Worm (Caenorhabditis elegans) whole organism, L1 larva: ENCODE data around the gene C09F5.1.

Source experiments
- C16A3.4 ChIP-seq: fragments of 150-350 bp; optimal IDR thresholded peaks from 2 replicates; lab custom pipeline; 2014; ENCODE audit warnings: missing biosample characterization, missing genetic modification characterization
- F16B12.6 ChIP-seq: fragments of 150-350 bp; optimal IDR thresholded peaks from 2 replicates; lab custom pipeline; 2014; ENCODE audit warnings: missing biosample characterization, missing genetic modification characterization
- ama-1 ChIP-seq: fragments of 150-350 bp; optimal IDR thresholded peaks from 2 replicates; lab custom pipeline; 2014
- blmp-1 ChIP-seq: fragments of 150-350 bp; optimal IDR thresholded peaks from 2 replicates; lab custom pipeline; 2014; ENCODE audit warnings: missing biosample characterization, missing genetic modification characterization
- ceh-63 ChIP-seq: fragments of 200-800 bp; sonication (Bioruptor generic); optimal IDR thresholded peaks from 2 replicates; lab custom pipeline; 2018; ENCODE audit warnings: mild to moderate bottlenecking, missing genetic modification characterization, missing compliant biosample characterization
- ceh-8 ChIP-seq: fragments of 200-800 bp; sonication (Bioruptor generic); optimal IDR thresholded peaks from 2 replicates; lab custom pipeline; 2018; ENCODE audit warnings: mild to moderate bottlenecking, missing genetic modification characterization, moderate library complexity, missing compliant biosample characterization
- ces-1 ChIP-seq: fragments of 150-350 bp; optimal IDR thresholded peaks from 2 replicates; lab custom pipeline; 2014; ENCODE audit warnings: missing biosample characterization, missing genetic modification reagents, missing genetic modification characterization
- dsc-1 ChIP-seq: sonication (generic microtip); optimal IDR thresholded peaks from 2 replicates; lab custom pipeline; 2016; ENCODE audit warnings: mild to moderate bottlenecking, missing genetic modification characterization, missing compliant biosample characterization
- egl-13 ChIP-seq: sonication (generic microtip); optimal IDR thresholded peaks from 2 replicates; lab custom pipeline; 2016; ENCODE audit warnings: missing genotype, missing genetic modification reagents, missing genetic modification characterization, missing compliant biosample characterization
- elt-2 ChIP-seq: sonication (generic microtip); optimal IDR thresholded peaks from 2 replicates; lab custom pipeline; 2016; ENCODE audit warnings: missing genetic modification characterization, mild to moderate bottlenecking, inconsistent platforms, missing compliant biosample characterization, missing genetic modification reagents
- elt-3 ChIP-seq, 6 experiments: fragments of 150-350 bp in 1 of 6; sonication (generic microtip); optimal IDR thresholded peaks; 2 replicates each; lab custom pipeline; 2017 to 2018; ENCODE audit warnings: missing biosample characterization in 6 of 6, missing genetic modification characterization in 6 of 6, inconsistent platforms in 1 of 6
- ets-5 ChIP-seq: fragments of 200-800 bp; sonication (Bioruptor generic); IDR thresholded peaks from 2 replicates; pipeline ENCODE4 v1.3.6; 2022; ENCODE audit warnings: missing genetic modification characterization, missing compliant biosample characterization
- fkh-10 ChIP-seq: sonication (generic microtip); optimal IDR thresholded peaks from 2 replicates; lab custom pipeline; 2017; ENCODE audit warnings: missing biosample characterization, missing genetic modification reagents, missing genetic modification characterization
- fkh-8 ChIP-seq: sonication (generic microtip); optimal IDR thresholded peaks from 2 replicates; lab custom pipeline; 2016; ENCODE audit warnings: mild to moderate bottlenecking, missing genetic modification characterization, missing compliant biosample characterization
- fos-1 ChIP-seq: fragments of 150-350 bp; optimal IDR thresholded peaks from 2 replicates; lab custom pipeline; 2014; ENCODE audit warnings: missing biosample characterization, missing genetic modification characterization
- grh-1 ChIP-seq: fragments of 200-800 bp; sonication (Bioruptor generic); IDR thresholded peaks from 2 replicates; pipeline ENCODE4 v1.3.6; 2022; ENCODE audit warnings: missing genetic modification reagents, missing genetic modification characterization, missing compliant biosample characterization
- hlh-17 ChIP-seq: fragments of 200-800 bp; sonication (Bioruptor generic); optimal IDR thresholded peaks from 2 replicates; lab custom pipeline; 2018; ENCODE audit warnings: missing genetic modification characterization, mild to moderate bottlenecking, missing compliant biosample characterization, moderate library complexity, borderline replicate concordance
- irx-1 ChIP-seq: sonication (generic microtip); optimal IDR thresholded peaks from 2 replicates; lab custom pipeline; 2016; ENCODE audit warnings: missing genetic modification characterization, missing compliant biosample characterization
- isw-1 ChIP-seq: fragments of 200-800 bp; sonication (Bioruptor generic); IDR thresholded peaks from 2 replicates; pipeline ENCODE4 v1.3.6; 2022; ENCODE audit warnings: missing genetic modification characterization, missing compliant biosample characterization
- jun-1 ChIP-seq: fragments of 150-350 bp; optimal IDR thresholded peaks from 2 replicates; lab custom pipeline; 2014; ENCODE audit warnings: missing biosample characterization, missing genetic modification reagents, missing genetic modification characterization
- lin-14 ChIP-seq: fragments of 200-800 bp; sonication (Bioruptor generic); optimal IDR thresholded peaks from 2 replicates; lab custom pipeline; 2018; ENCODE audit warnings: mild to moderate bottlenecking, missing genetic modification characterization, moderate library complexity, missing compliant biosample characterization
- lir-3 ChIP-seq: sonication (generic microtip); optimal IDR thresholded peaks from 2 replicates; lab custom pipeline; 2016; ENCODE audit warnings: mild to moderate bottlenecking, missing genetic modification characterization, moderate library complexity, missing compliant biosample characterization; ENCODE audit not compliant: poor library complexity
- mab-9 ChIP-seq: fragments of 200-800 bp; sonication (Bioruptor generic); IDR thresholded peaks from 2 replicates; pipeline ENCODE4 v1.3.6; 2022; ENCODE audit warnings: missing genetic modification reagents, missing genetic modification characterization, missing compliant biosample characterization
- nhr-12 ChIP-seq: sonication (generic microtip); optimal IDR thresholded peaks from 2 replicates; lab custom pipeline; 2017; ENCODE audit warnings: missing biosample characterization, missing genetic modification characterization
- nhr-19 ChIP-seq: fragments of 200-800 bp; sonication (Bioruptor generic); conservative IDR thresholded peaks from 2 replicates; pipeline ENCODE4 v1.3.6; 2022; ENCODE audit warnings: missing genetic modification characterization, missing compliant biosample characterization
- nhr-20 ChIP-seq: sonication (generic microtip); optimal IDR thresholded peaks from 2 replicates; lab custom pipeline; 2016; ENCODE audit warnings: mild to moderate bottlenecking, missing genetic modification characterization, missing compliant biosample characterization
- nhr-237 ChIP-seq: fragments of 150-350 bp; optimal IDR thresholded peaks from 2 replicates; lab custom pipeline; 2014; ENCODE audit warnings: missing biosample characterization, missing genetic modification characterization
- nhr-71 ChIP-seq: sonication (generic microtip); optimal IDR thresholded peaks from 2 replicates; lab custom pipeline; 2016; ENCODE audit warnings: mild to moderate bottlenecking, missing genetic modification characterization, moderate library complexity, missing compliant biosample characterization
- nhr-77 ChIP-seq: fragments of 150-350 bp; optimal IDR thresholded peaks from 2 replicates; lab custom pipeline; 2014; ENCODE audit warnings: missing biosample characterization, missing genetic modification characterization
- nhr-90 ChIP-seq: sonication (generic microtip); optimal IDR thresholded peaks from 2 replicates; lab custom pipeline; 2016; ENCODE audit warnings: mild to moderate bottlenecking, missing genetic modification characterization, missing compliant biosample characterization; ENCODE audit not compliant: poor library complexity
- pag-3 ChIP-seq: sonication (generic microtip); optimal IDR thresholded peaks from 2 replicates; lab custom pipeline; 2017; ENCODE audit warnings: missing genetic modification characterization, mild to moderate bottlenecking, missing compliant biosample characterization, antibody characterized with exemption, borderline replicate concordance; ENCODE audit not compliant: insufficient read depth
- pax-3 ChIP-seq: fragments of 200-800 bp; sonication (Bioruptor generic); optimal IDR thresholded peaks from 2 replicates; lab custom pipeline; 2018; ENCODE audit warnings: mild to moderate bottlenecking, missing genetic modification characterization, moderate library complexity, missing compliant biosample characterization
- pqm-1 ChIP-seq: sonication (generic microtip); optimal IDR thresholded peaks from 3 replicates; lab custom pipeline; 2017; ENCODE audit warnings: missing biosample characterization, missing genetic modification characterization
- skn-1 ChIP-seq: fragments of 150-350 bp; optimal IDR thresholded peaks from 2 replicates; lab custom pipeline; 2014; ENCODE audit warnings: missing biosample characterization, missing genetic modification characterization
- snpc-4 ChIP-seq: fragments of 150-350 bp; optimal IDR thresholded peaks from 2 replicates; lab custom pipeline; 2014; ENCODE audit warnings: missing biosample characterization, missing genetic modification characterization
- sptf-1 ChIP-seq: fragments of 150-350 bp; optimal IDR thresholded peaks from 2 replicates; lab custom pipeline; 2014; ENCODE audit warnings: missing biosample characterization, missing genetic modification characterization
- swsn-7 ChIP-seq: sonication (generic microtip); optimal IDR thresholded peaks from 2 replicates; lab custom pipeline; 2016; ENCODE audit warnings: missing genetic modification characterization, missing compliant biosample characterization
- tbx-2 ChIP-seq: sonication (generic microtip); optimal IDR thresholded peaks from 2 replicates; lab custom pipeline; 2016; ENCODE audit warnings: missing genetic modification characterization, missing compliant biosample characterization
- tlp-1 ChIP-seq: fragments of 150-350 bp; optimal IDR thresholded peaks from 2 replicates; lab custom pipeline; 2014; ENCODE audit warnings: missing biosample characterization, missing genetic modification characterization
- unc-130 ChIP-seq: fragments of 150-350 bp; optimal IDR thresholded peaks from 2 replicates; lab custom pipeline; 2017; ENCODE audit warnings: missing biosample characterization, missing genetic modification characterization, inconsistent platforms
- unc-30 ChIP-seq: sonication (generic microtip); optimal IDR thresholded peaks from 2 replicates; lab custom pipeline; 2017; ENCODE audit warnings: missing biosample characterization, missing genetic modification characterization
- unc-86 ChIP-seq: sonication (generic microtip); optimal IDR thresholded peaks from 2 replicates; lab custom pipeline; 2016; ENCODE audit warnings: missing genetic modification characterization, missing compliant biosample characterization
- unc-98 ChIP-seq: fragments of 200-800 bp; sonication (Bioruptor generic); IDR thresholded peaks from 2 replicates; pipeline ENCODE4 v1.3.6; 2022; ENCODE audit warnings: missing genetic modification characterization, missing compliant biosample characterization
- zag-1 ChIP-seq: fragments of 150-350 bp; optimal IDR thresholded peaks from 2 replicates; lab custom pipeline; 2014; ENCODE audit warnings: missing biosample characterization, missing genetic modification characterization
- zip-4 ChIP-seq: fragments of 200-800 bp; sonication (Bioruptor generic); optimal IDR thresholded peaks from 2 replicates; lab custom pipeline; 2018; ENCODE audit warnings: mild to moderate bottlenecking, missing genetic modification characterization, moderate library complexity, missing compliant biosample characterization
- ztf-11 ChIP-seq, 2 experiments: sonication (generic microtip); optimal IDR thresholded peaks; 2 replicates each; lab custom pipeline; 2016 to 2017; ENCODE audit warnings: missing genetic modification characterization in 2 of 2, missing biosample characterization in 1 of 2, missing compliant biosample characterization in 1 of 2
- ztf-4 ChIP-seq: fragments of 150-350 bp; optimal IDR thresholded peaks from 2 replicates; lab custom pipeline; 2014; ENCODE audit warnings: missing biosample characterization, missing genetic modification characterization

C09F5.1 gene

ce11 chrIII:665173-665757 lies 6.8 kb downstream of the C09F5.1 start, which contains the start of gene C09F5.3:
Gene C09F5.3, minus strand, starts transcription at chrIII:665266.
- TF ChIP-seq pqm-1 (tag; lab: Kevin White, UChicago) (no peak), elt-2 (no peak), fos-1 (tag; lab: Kevin White, UChicago) (no peak), nhr-90 (tag; lab: Kevin White, UChicago) (no peak), nhr-12 (no peak), nhr-237 (tag; lab: Kevin White, UChicago) (no peak), isw-1 (GFP tag; lab: Robert Waterston, UW) (no peak), grh-1 (no peak), elt-3 (tag; optimal IDR thresholded peaks at IDR 0.05; lab: Kevin White, UChicago) (no peak), jun-1 (tag; lab: Kevin White, UChicago) (no peak), skn-1 (tag; lab: Kevin White, UChicago) (no peak), snpc-4 (no peak), pax-3 (tag; lab: Kevin White, UChicago) (no peak), unc-30 (tag; lab: Kevin White, UChicago) (no peak), unc-98 (GFP tag; lab: Robert Waterston, UW) (no peak), ceh-63 (GFP tag; lab: Kevin White, UChicago) (no peak), nhr-19 (GFP tag; lab: Robert Waterston, UW) (no peak), ama-1 (lab: Kevin White, UChicago) (no peak), fkh-10 (GFP tag; lab: Kevin White, UChicago) (no peak)

DNA sequence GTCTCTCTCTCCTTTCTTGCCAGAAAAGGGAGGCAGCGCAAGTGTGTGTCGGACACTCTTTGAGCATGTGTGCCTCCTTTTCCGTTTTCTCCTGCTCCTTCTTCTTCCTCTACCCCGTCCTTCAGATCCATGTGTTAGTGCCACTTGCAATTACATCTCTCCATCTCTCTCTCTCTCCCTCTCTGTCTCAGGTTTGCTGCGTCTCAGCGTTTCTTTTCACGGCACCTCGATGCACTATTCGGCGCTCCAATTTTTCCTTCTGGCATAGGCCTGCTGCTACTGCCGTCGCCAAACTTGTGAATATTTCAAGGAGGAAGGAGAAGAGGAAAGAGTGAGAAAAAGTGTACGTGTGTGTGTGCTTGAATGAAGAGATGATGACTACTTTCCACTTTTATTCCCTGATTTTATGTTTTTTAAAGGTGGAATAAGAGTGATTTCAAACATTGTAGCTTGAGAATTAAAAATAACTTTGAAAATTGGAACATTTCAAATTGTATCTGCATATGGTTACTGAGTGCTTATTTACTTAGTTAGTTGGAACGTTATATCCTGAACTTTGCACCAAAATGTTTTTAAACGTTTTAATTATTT lies 9.9 kb downstream of the C09F5.1 start, which contains the start of gene W02B3.3:
W02B3.3 (minus strand) TSS at position 131 of the 591 bp plus-strand sequence.
- TF ChIP-seq isw-1 (GFP tag; lab: Robert Waterston, UW) (peak; percentile 66), egl-13 (tag; lab: Kevin White, UChicago) (peak; percentile 80), swsn-7 (tag; lab: Kevin White, UChicago) (peak; percentile 78), snpc-4 (peak; percentile 55), ztf-11 (tag; optimal IDR thresholded peaks at IDR 0.05; lab: Kevin White, UChicago) (no peak), tbx-2 (tag; lab: Kevin White, UChicago) (peak; percentile 40), ceh-8 (GFP tag; lab: Kevin White, UChicago) (peak; percentile 48), unc-130 (peak; percentile 42), ces-1 (peak; percentile 50), fos-1 (tag; lab: Kevin White, UChicago) (peak; percentile 55), C16A3.4 (peak; percentile 29), jun-1 (tag; lab: Kevin White, UChicago) (peak; percentile 16), pax-3 (tag; lab: Kevin White, UChicago) (no peak), nhr-77 (tag; lab: Kevin White, UChicago) (no peak), nhr-71 (tag; lab: Kevin White, UChicago) (peak; percentile 79), zip-4 (GFP tag; lab: Kevin White, UChicago) (no peak), hlh-17 (GFP tag; lab: Kevin White, UChicago) (no peak), lin-14 (peak; percentile 96), fkh-10 (GFP tag; lab: Kevin White, UChicago) (peak; percentile 94), mab-9 (GFP tag; lab: Robert Waterston, UW) (peak; percentile 40; the same call in 1 of the 2 replicates), irx-1 (peak; percentile 47), pag-3 (tag; lab: Kevin White, UChicago) (peak; percentile 70), unc-30 (tag; lab: Kevin White, UChicago) (no peak), pqm-1 (tag; lab: Kevin White, UChicago) (no peak), F16B12.6 (tag; lab: Kevin White, UChicago) (no peak), ceh-63 (GFP tag; lab: Kevin White, UChicago) (peak; percentile 74), zag-1 (no peak), nhr-237 (tag; lab: Kevin White, UChicago) (no peak), lir-3 (tag; lab: Kevin White, UChicago) (peak; percentile 40), blmp-1 (tag; lab: Kevin White, UChicago) (no peak), ztf-4 (peak; percentile 58), dsc-1 (peak; percentile 70), sptf-1 (tag; lab: Kevin White, UChicago) (no peak), nhr-20 (tag; lab: Kevin White, UChicago) (peak; percentile 38), elt-2 (no peak), unc-86 (tag; lab: Kevin White, UChicago) (peak; percentile 86), fkh-8 (tag; lab: Kevin White, UChicago) (peak; percentile 92), tlp-1 (no peak), ets-5 (no peak), unc-98 (GFP tag; lab: Robert Waterston, UW) (no peak)
